Worm (Caenorhabditis elegans): ENCODE measurements around the gene nhr-91.

The nhr-91 gene

ce11 chrX:15302863-15303262, 6.3 kb upstream of the nhr-91 start, which contains the start of gene ser-2:
TSS of gene ser-2 (minus strand) at chrX:15302963.
- TF ChIP-seq hnd-1 (tag; optimal IDR thresholded peaks at IDR 0.05) (no peak), ama-1 (optimal IDR thresholded peaks at IDR 0.05) (no peak), sea-1 (GFP tag; conservative IDR thresholded peaks at IDR 0.05) (no peak), scrt-1 (GFP tag; IDR thresholded peaks at IDR 0.05) (no peak), hmg-4 (GFP tag; optimal IDR thresholded peaks at IDR 0.05) (no peak), ceh-13 (GFP tag; optimal IDR thresholded peaks at IDR 0.05) (no peak), hmbx-1 (tag; optimal IDR thresholded peaks at IDR 0.05) (no peak), F13C5.2 (tag; optimal IDR thresholded peaks at IDR 0.05) (no peak), tra-4 (tag; optimal IDR thresholded peaks at IDR 0.05) (no peak), flt-1 (GFP tag; IDR thresholded peaks at IDR 0.05) (no peak), tbx-37 (GFP tag; conservative IDR thresholded peaks at IDR 0.05) (no peak), B0310.2 (tag; optimal IDR thresholded peaks at IDR 0.05) (no peak), aly-1 (tag; optimal IDR thresholded peaks at IDR 0.05) (no peak), ceh-36 (tag; optimal IDR thresholded peaks at IDR 0.05) (no peak), tbx-11 (GFP tag; IDR thresholded peaks at IDR 0.05) (no peak), ets-7 (tag; optimal IDR thresholded peaks at IDR 0.05) (no peak), pes-1 (GFP tag; IDR thresholded peaks at IDR 0.05) (no peak)

- no peak for TF ChIP-seq hnd-1 (tag; optimal IDR thresholded peaks at IDR 0.05)
- peak; percentile 3 for TF ChIP-seq hmg-4 (GFP tag; optimal IDR thresholded peaks at IDR 0.05)
- no peak for TF ChIP-seq B0310.2 (tag; optimal IDR thresholded peaks at IDR 0.05)
Measured at ce11 chrX:15307677-15308076, 1.5 kb upstream of the nhr-91 start.

ce11 chrX:15308685-15309084, 484 bp upstream of the nhr-91 start:
- TF ChIP-seq scrt-1 (GFP tag; IDR thresholded peaks at IDR 0.05) (no peak), F13C5.2 (tag; optimal IDR thresholded peaks at IDR 0.05) (no peak)

- TF ChIP-seq hmg-4 (GFP tag; optimal IDR thresholded peaks at IDR 0.05) (peak; percentile 19), F13C5.2 (tag; optimal IDR thresholded peaks at IDR 0.05) (no peak)
Measured at ce11 chrX:15310330-15310776, 1.2 kb downstream of the nhr-91 start.

ce11 chrX:15310986-15311385, 1.8 kb downstream of the nhr-91 start:
- no peak for TF ChIP-seq ceh-36 (tag; optimal IDR thresholded peaks at IDR 0.05)
- TF ChIP-seq ceh-13 (GFP tag; optimal IDR thresholded peaks at IDR 0.05): no peak
- TF ChIP-seq tra-4 (tag; optimal IDR thresholded peaks at IDR 0.05): no peak
- TF ChIP-seq tbx-37 (GFP tag; conservative IDR thresholded peaks at IDR 0.05): no peak

- no peak for TF ChIP-seq hmg-4 (GFP tag; optimal IDR thresholded peaks at IDR 0.05)
- no peak for TF ChIP-seq ama-1 (optimal IDR thresholded peaks at IDR 0.05)
- no peak for TF ChIP-seq tra-4 (tag; optimal IDR thresholded peaks at IDR 0.05)
- TF ChIP-seq F13C5.2 (tag; optimal IDR thresholded peaks at IDR 0.05): no peak
- TF ChIP-seq ets-7 (tag; optimal IDR thresholded peaks at IDR 0.05): no peak
- no peak for TF ChIP-seq ceh-13 (GFP tag; optimal IDR thresholded peaks at IDR 0.05)
- no peak for TF ChIP-seq aly-1 (tag; optimal IDR thresholded peaks at IDR 0.05)
- TF ChIP-seq sea-1 (GFP tag; conservative IDR thresholded peaks at IDR 0.05): no peak
- TF ChIP-seq tbx-37 (GFP tag; conservative IDR thresholded peaks at IDR 0.05): no peak
- TF ChIP-seq pes-1 (GFP tag; IDR thresholded peaks at IDR 0.05): no peak
- TF ChIP-seq B0310.2 (tag; optimal IDR thresholded peaks at IDR 0.05): no peak
- TF ChIP-seq hmbx-1 (tag; optimal IDR thresholded peaks at IDR 0.05): no peak
- TF ChIP-seq scrt-1 (GFP tag; IDR thresholded peaks at IDR 0.05): no peak
- no peak for TF ChIP-seq ceh-36 (tag; optimal IDR thresholded peaks at IDR 0.05)
- no peak for TF ChIP-seq hnd-1 (tag; optimal IDR thresholded peaks at IDR 0.05)
Measured at ce11 chrX:15312073-15312472, 2.9 kb downstream of the nhr-91 start.

ce11 chrX:15312681-15313080, 3.5 kb downstream of the nhr-91 start:
- TF ChIP-seq ceh-13 (GFP tag; optimal IDR thresholded peaks at IDR 0.05): no peak
- no peak for TF ChIP-seq tra-4 (tag; optimal IDR thresholded peaks at IDR 0.05)
- no peak for TF ChIP-seq hnd-1 (tag; optimal IDR thresholded peaks at IDR 0.05)
- TF ChIP-seq tbx-37 (GFP tag; conservative IDR thresholded peaks at IDR 0.05): no peak
- no peak for TF ChIP-seq hmbx-1 (tag; optimal IDR thresholded peaks at IDR 0.05)
- TF ChIP-seq tbx-11 (GFP tag; IDR thresholded peaks at IDR 0.05): no peak
- no peak for TF ChIP-seq scrt-1 (GFP tag; IDR thresholded peaks at IDR 0.05)
- TF ChIP-seq B0310.2 (tag; optimal IDR thresholded peaks at IDR 0.05): no peak
- TF ChIP-seq ceh-36 (tag; optimal IDR thresholded peaks at IDR 0.05): no peak
- TF ChIP-seq hmg-4 (GFP tag; optimal IDR thresholded peaks at IDR 0.05): no peak
- no peak for TF ChIP-seq aly-1 (tag; optimal IDR thresholded peaks at IDR 0.05)
- no peak for TF ChIP-seq ama-1 (optimal IDR thresholded peaks at IDR 0.05)
- no peak for TF ChIP-seq sea-1 (GFP tag; conservative IDR thresholded peaks at IDR 0.05)
- no peak for TF ChIP-seq pes-1 (GFP tag; IDR thresholded peaks at IDR 0.05)
- no peak for TF ChIP-seq flt-1 (GFP tag; IDR thresholded peaks at IDR 0.05)
- TF ChIP-seq F13C5.2 (tag; optimal IDR thresholded peaks at IDR 0.05): no peak
- TF ChIP-seq ets-7 (tag; optimal IDR thresholded peaks at IDR 0.05): no peak

- TF ChIP-seq hnd-1 (tag; optimal IDR thresholded peaks at IDR 0.05): no peak
- TF ChIP-seq aly-1 (tag; optimal IDR thresholded peaks at IDR 0.05): no peak
- TF ChIP-seq F13C5.2 (tag; optimal IDR thresholded peaks at IDR 0.05): no peak
- TF ChIP-seq scrt-1 (GFP tag; IDR thresholded peaks at IDR 0.05): no peak
- no peak for TF ChIP-seq ets-7 (tag; optimal IDR thresholded peaks at IDR 0.05)
- TF ChIP-seq hmbx-1 (tag; optimal IDR thresholded peaks at IDR 0.05): no peak
Measured at ce11 chrX:15317146-15317545, 8.0 kb downstream of the nhr-91 start, which contains the start of gene glb-28. TSS of gene glb-28 (minus strand) at chrX:15317246.

ce11 chrX:15321217-15321616, 12.0 kb downstream of the nhr-91 start:
- TF ChIP-seq ama-1 (optimal IDR thresholded peaks at IDR 0.05): no peak
- TF ChIP-seq ceh-36 (tag; optimal IDR thresholded peaks at IDR 0.05): no peak
- TF ChIP-seq B0310.2 (tag; optimal IDR thresholded peaks at IDR 0.05): no peak
- no peak for TF ChIP-seq ceh-13 (GFP tag; optimal IDR thresholded peaks at IDR 0.05)
- TF ChIP-seq hmbx-1 (tag; optimal IDR thresholded peaks at IDR 0.05): no peak
- no peak for TF ChIP-seq F13C5.2 (tag; optimal IDR thresholded peaks at IDR 0.05)
- no peak for TF ChIP-seq flt-1 (GFP tag; IDR thresholded peaks at IDR 0.05)
- TF ChIP-seq pes-1 (GFP tag; IDR thresholded peaks at IDR 0.05): no peak
- TF ChIP-seq aly-1 (tag; optimal IDR thresholded peaks at IDR 0.05): no peak

Data from whole organism, early embryonic.